Worm (Caenorhabditis elegans) whole organism, L3 larva: ENCODE data around the gene hlh-8.

ENCODE experiments used
- R02D3.7 ChIP-seq: fragments of 150-350 bp; optimal IDR thresholded peaks from 2 replicates; lab custom pipeline; 2014; ENCODE audit warnings: missing biosample characterization, missing genetic modification characterization
- ZK546.5 ChIP-seq: sonication (generic microtip); optimal IDR thresholded peaks from 2 replicates; lab custom pipeline; 2017; ENCODE audit warnings: missing biosample characterization, missing genetic modification characterization
- aly-2 ChIP-seq: fragments of 150-350 bp; optimal IDR thresholded peaks from 2 replicates; lab custom pipeline; 2014; ENCODE audit warnings: missing biosample characterization, missing genetic modification characterization
- ama-1 ChIP-seq: fragments of 150-350 bp; optimal IDR thresholded peaks from 2 replicates; lab custom pipeline; 2018
- ceh-28 ChIP-seq: fragments of 150-350 bp; optimal IDR thresholded peaks from 2 replicates; lab custom pipeline; 2014; ENCODE audit warnings: missing biosample characterization, missing genetic modification reagents, missing genetic modification characterization
- ceh-82 ChIP-seq: fragments of 150-350 bp; optimal IDR thresholded peaks from 2 replicates; lab custom pipeline; 2014; ENCODE audit warnings: missing biosample characterization, missing genetic modification characterization
- egl-27 ChIP-seq: sonication (generic microtip); optimal IDR thresholded peaks from 4 replicates; lab custom pipeline; 2017; ENCODE audit warnings: missing biosample characterization, missing genetic modification reagents, missing genetic modification characterization
- elt-2 ChIP-seq: sonication (generic microtip); optimal IDR thresholded peaks from 2 replicates; lab custom pipeline; 2016; ENCODE audit warnings: missing genetic modification reagents, mild to moderate bottlenecking, missing genetic modification characterization, missing compliant biosample characterization
- elt-3 ChIP-seq, 3 experiments: fragments of 150-350 bp in 1 of 3; sonication (generic microtip) in 2 of 3; optimal IDR thresholded peaks; 2 replicates in 2 of 3; 4 replicates in 1 of 3; lab custom pipeline; 2014 to 2017; ENCODE audit warnings: missing biosample characterization in 3 of 3, missing genetic modification characterization in 3 of 3
- fkh-10 ChIP-seq: sonication (generic microtip); optimal IDR thresholded peaks from 2 replicates; lab custom pipeline; 2017; ENCODE audit warnings: missing biosample characterization, missing genetic modification reagents, missing genetic modification characterization
- fkh-2 ChIP-seq: fragments of 150-350 bp; optimal IDR thresholded peaks from 2 replicates; lab custom pipeline; 2014; ENCODE audit warnings: missing biosample characterization, missing genetic modification reagents, missing genetic modification characterization
- hmg-11 ChIP-seq: sonication (generic microtip); optimal IDR thresholded peaks from 2 replicates; lab custom pipeline; 2016; ENCODE audit warnings: missing genetic modification characterization, missing compliant biosample characterization
- jun-1 ChIP-seq: fragments of 150-350 bp; optimal IDR thresholded peaks from 2 replicates; lab custom pipeline; 2014; ENCODE audit warnings: missing biosample characterization, missing genetic modification reagents, missing genetic modification characterization
- lin-15B ChIP-seq: fragments of 150-350 bp; optimal IDR thresholded peaks from 2 replicates; lab custom pipeline; 2014; ENCODE audit warnings: missing biosample characterization, missing genetic modification characterization
- lin-39 ChIP-seq: fragments of 150-350 bp; optimal IDR thresholded peaks from 2 replicates; lab custom pipeline; 2018; ENCODE audit warnings: missing biosample characterization, missing genetic modification reagents, missing genetic modification characterization
- lsy-12 ChIP-seq: sonication (generic microtip); optimal IDR thresholded peaks from 2 replicates; lab custom pipeline; 2016; ENCODE audit warnings: mild to moderate bottlenecking, missing genetic modification characterization, missing compliant biosample characterization
- mdl-1 ChIP-seq: fragments of 150-350 bp; optimal IDR thresholded peaks from 2 replicates; lab custom pipeline; 2014; ENCODE audit warnings: missing biosample characterization, missing genetic modification characterization
- nfya-1 ChIP-seq: sonication (generic microtip); optimal IDR thresholded peaks from 2 replicates; lab custom pipeline; 2017; ENCODE audit warnings: missing genetic modification characterization, mild to moderate bottlenecking, missing compliant biosample characterization, antibody characterized with exemption, moderate library complexity; ENCODE audit not compliant: insufficient read depth
- nhr-11 ChIP-seq: fragments of 150-350 bp; optimal IDR thresholded peaks from 2 replicates; lab custom pipeline; 2014; ENCODE audit warnings: missing biosample characterization, missing genetic modification characterization
- nhr-23 ChIP-seq: fragments of 150-350 bp; optimal IDR thresholded peaks from 2 replicates; lab custom pipeline; 2014; ENCODE audit warnings: missing biosample characterization, missing genetic modification reagents, missing genetic modification characterization
- nhr-237 ChIP-seq: fragments of 150-350 bp; optimal IDR thresholded peaks from 2 replicates; lab custom pipeline; 2014; ENCODE audit warnings: missing biosample characterization, missing genetic modification characterization
- nhr-25 ChIP-seq: sonication (generic microtip); optimal IDR thresholded peaks from 2 replicates; lab custom pipeline; 2017; ENCODE audit warnings: missing biosample characterization, missing genetic modification characterization
- nhr-28 ChIP-seq: fragments of 150-350 bp; optimal IDR thresholded peaks from 2 replicates; lab custom pipeline; 2014; ENCODE audit warnings: missing biosample characterization, missing genetic modification characterization
- nhr-43 ChIP-seq: sonication (generic microtip); optimal IDR thresholded peaks from 2 replicates; lab custom pipeline; 2016; ENCODE audit warnings: mild to moderate bottlenecking, missing genetic modification characterization, missing compliant biosample characterization; ENCODE audit not compliant: poor library complexity, severe bottlenecking
- nhr-76 ChIP-seq: fragments of 150-350 bp; sonication (generic microtip); optimal IDR thresholded peaks from 5 replicates; lab custom pipeline; 2014; ENCODE audit warnings: missing biosample characterization, missing genetic modification characterization
- nhr-77 ChIP-seq: fragments of 150-350 bp; optimal IDR thresholded peaks from 2 replicates; lab custom pipeline; 2014; ENCODE audit warnings: missing biosample characterization, missing genetic modification characterization
- pha-4 ChIP-seq: fragments of 150-350 bp; optimal IDR thresholded peaks from 2 replicates; lab custom pipeline; 2014; ENCODE audit warnings: missing biosample characterization, missing genetic modification reagents, missing genetic modification characterization
- pqm-1 ChIP-seq: fragments of 150-350 bp; optimal IDR thresholded peaks from 2 replicates; lab custom pipeline; 2017; ENCODE audit warnings: missing biosample characterization, missing genetic modification characterization, inconsistent platforms
- skn-1 ChIP-seq: fragments of 150-350 bp; optimal IDR thresholded peaks from 2 replicates; lab custom pipeline; 2014; ENCODE audit warnings: missing biosample characterization, missing genetic modification characterization
- snpc-4 ChIP-seq: fragments of 150-350 bp; optimal IDR thresholded peaks from 2 replicates; lab custom pipeline; 2014; ENCODE audit warnings: missing biosample characterization, missing genetic modification characterization
- unc-39 ChIP-seq: sonication (generic microtip); optimal IDR thresholded peaks from 4 replicates; lab custom pipeline; 2017; ENCODE audit warnings: missing biosample characterization, missing genetic modification characterization
- ztf-11 ChIP-seq: fragments of 150-350 bp; optimal IDR thresholded peaks from 2 replicates; lab custom pipeline; 2014; ENCODE audit warnings: missing biosample characterization, missing genetic modification characterization
- ztf-4 ChIP-seq: fragments of 150-350 bp; optimal IDR thresholded peaks from 2 replicates; lab custom pipeline; 2014; ENCODE audit warnings: missing biosample characterization, missing genetic modification characterization

hlh-8 gene

ce11 chrX:8089916-8090315 is 26.3 kb upstream of the hlh-8 start:
- no peak for TF ChIP-seq elt-3 (tag; optimal IDR thresholded peaks at IDR 0.05; lab: Kevin White, UChicago)
- no peak for TF ChIP-seq nhr-28 (tag; lab: Kevin White, UChicago)
- TF ChIP-seq pqm-1 = no peak
- peak; percentile 31 for TF ChIP-seq fkh-10 (GFP tag; lab: Kevin White, UChicago)
- TF ChIP-seq nhr-11 (tag; lab: Kevin White, UChicago) = peak; percentile 77
- peak; percentile 30 for TF ChIP-seq elt-2 (tag; lab: Kevin White, UChicago)
- TF ChIP-seq nhr-25 (tag; lab: Kevin White, UChicago) = no peak
- TF ChIP-seq nfya-1 = peak; percentile 12
- peak; percentile 50 for TF ChIP-seq nhr-43 (tag; lab: Kevin White, UChicago)

- TF ChIP-seq skn-1 (tag; lab: Kevin White, UChicago) (no peak), mdl-1 (tag; lab: Kevin White, UChicago) (no peak), pqm-1 (peak; percentile 46), fkh-10 (GFP tag; lab: Kevin White, UChicago) (no peak), nhr-77 (tag; lab: Kevin White, UChicago) (no peak), nfya-1 (no peak), pha-4 (no peak), ztf-11 (tag; lab: Kevin White, UChicago) (no peak), elt-2 (tag; lab: Kevin White, UChicago) (peak; percentile 85)
- TF ChIP-seq, all 47 proteins: peak for 2
Measured at ce11 chrX:8098813-8099360, 17.4 kb upstream of the hlh-8 start, which contains the start of gene catp-5. Gene catp-5 (minus strand): TSS chrX:8098863.

- TF ChIP-seq nhr-25 (tag; lab: Kevin White, UChicago) (peak; percentile 24), lin-15B (no peak), ZK546.5 (tag; lab: Kevin White, UChicago) (no peak), nfya-1 (peak; percentile 6), hmg-11 (peak; percentile 49), skn-1 (tag; lab: Kevin White, UChicago) (no peak), R02D3.7 (tag; lab: Kevin White, UChicago) (no peak), nhr-237 (no peak), jun-1 (tag; lab: Kevin White, UChicago) (peak; percentile 13), nhr-43 (tag; lab: Kevin White, UChicago) (peak; percentile 57), ceh-82 (no peak), ceh-28 (tag; lab: Kevin White, UChicago) (peak; percentile 51)
- TF ChIP-seq, all 47 proteins: peak for 6
Measured at ce11 chrX:8103899-8104298, 12.4 kb upstream of the hlh-8 start, which contains the start of gene K07E3.2. Gene K07E3.2 (plus strand): TSS chrX:8104298.

ce11 chrX:8107921-8108320 is 8.3 kb upstream of the hlh-8 start, which contains the start of gene K07E3.9:
Gene K07E3.9 (plus strand): TSS chrX:8108221.
- TF ChIP-seq lsy-12 (no peak), ama-1 (no peak), egl-27 (tag; lab: Kevin White, UChicago) (no peak), snpc-4 (tag; lab: Kevin White, UChicago) (no peak), ztf-4 (tag; lab: Kevin White, UChicago) (no peak), pha-4 (no peak), unc-39 (tag; lab: Kevin White, UChicago) (no peak), ZK546.5 (tag; lab: Kevin White, UChicago) (no peak), ztf-11 (tag; lab: Kevin White, UChicago) (no peak), fkh-2 (tag; lab: Kevin White, UChicago) (no peak), aly-2 (tag; lab: Kevin White, UChicago) (no peak)

- TF ChIP-seq nhr-23 (tag; lab: Kevin White, UChicago) = peak; percentile 3
- TF ChIP-seq lin-39 = peak; percentile 51
- TF ChIP-seq nfya-1 = peak; percentile 52
- no peak for TF ChIP-seq fkh-2 (tag; lab: Kevin White, UChicago)
- TF ChIP-seq hmg-11 = peak; percentile 26
- peak; percentile 43 for TF ChIP-seq elt-2 (tag; lab: Kevin White, UChicago)
- peak; percentile 41 for TF ChIP-seq nhr-25 (tag; lab: Kevin White, UChicago)
- peak; percentile 63 for TF ChIP-seq pha-4
- TF ChIP-seq nhr-76 (tag; lab: Kevin White, UChicago) = no peak
Measured at ce11 chrX:8109531-8109930, 6.7 kb upstream of the hlh-8 start.
